1 fruit fly cellular context compared by ENCODE assay signal in genomic region chr2L:17588173-17589082, dm6.
TF ChIP-seq lines count a peak whose summit lies in the region.

No protein-coding gene starts in this region.

TF ChIP-seq in whole organism, embryonic, 481 proteins besides CTCF, POLR2A, EP300 and RAD21 (continued from another document and continues in another):
- TF ChIP-seq CG7786 (GFP tag; optimal IDR thresholded peaks at IDR 0.05; lab: Kevin White, UChicago) (no peak), CG17829 (tag; optimal IDR thresholded peaks at IDR 0.05; lab: Kevin White, UChicago) (peak; percentile 68), MBD-R2 (GFP tag; IDR thresholded peaks at IDR 0.05; lab: Robert Waterston, UW) (no peak), CG4730 (GFP tag; IDR thresholded peaks at IDR 0.05; lab: Robert Waterston, UW) (no peak), Myb (GFP tag; optimal IDR thresholded peaks at IDR 0.05; lab: Kevin White, UChicago) (no peak), CG9797 (GFP tag; optimal IDR thresholded peaks at IDR 0.05; lab: Kevin White, UChicago) (no peak), sug (tag; optimal IDR thresholded peaks at IDR 0.05; lab: Kevin White, UChicago) (no peak), ci (GFP tag; IDR thresholded peaks at IDR 0.05; lab: Robert Waterston, UW) (no peak), jumu (GFP tag; optimal IDR thresholded peaks at IDR 0.05; lab: Kevin White, UChicago) (no peak), CG12104 (GFP tag; optimal IDR thresholded peaks at IDR 0.05; lab: Kevin White, UChicago) (peak; percentile 33), CG15479 (GFP tag; optimal IDR thresholded peaks at IDR 0.05; lab: Kevin White, UChicago) (no peak), CG3281 (GFP tag; optimal IDR thresholded peaks at IDR 0.05; lab: Kevin White, UChicago) (peak; percentile 10), en (GFP tag; optimal IDR thresholded peaks at IDR 0.05; lab: Kevin White, UChicago) (no peak), Usf (GFP tag; optimal IDR thresholded peaks at IDR 0.05; lab: Kevin White, UChicago) (no peak), gcm (GFP tag; optimal IDR thresholded peaks at IDR 0.05; lab: Kevin White, UChicago) (no peak), Dll (GFP tag; IDR thresholded peaks at IDR 0.05; lab: Robert Waterston, UW; ENCODE audit: partially characterized antibody) (no peak), NC2α (GFP tag; optimal IDR thresholded peaks at IDR 0.05; lab: Kevin White, UChicago) (no peak), CG18262 (tag; optimal IDR thresholded peaks at IDR 0.05; lab: Kevin White, UChicago) (peak; percentile 88), ATbp (GFP tag; optimal IDR thresholded peaks at IDR 0.05; lab: Kevin White, UChicago) (no peak), Rfx (GFP tag; IDR thresholded peaks at IDR 0.05; lab: Robert Waterston, UW) (no peak), mld (GFP tag; IDR thresholded peaks at IDR 0.05; lab: Robert Waterston, UW; ENCODE audit: partially characterized antibody) (no peak), CG4820 (GFP tag; optimal IDR thresholded peaks at IDR 0.05; lab: Kevin White, UChicago) (peak; percentile 32), pfk (GFP tag; optimal IDR thresholded peaks at IDR 0.05; lab: Kevin White, UChicago) (no peak), CG16813 (GFP tag; IDR thresholded peaks at IDR 0.05; lab: Robert Waterston, UW; ENCODE audit: partially characterized antibody) (no peak), bbx (GFP tag; IDR thresholded peaks at IDR 0.05; lab: Robert Waterston, UW; ENCODE audit: partially characterized antibody) (no peak), ttk (GFP tag; IDR thresholded peaks at IDR 0.05; lab: Robert Waterston, UW) (0 out of 2 replicates have a peak, but pooled peaks have one; percentile 24), CG17802 (tag; optimal IDR thresholded peaks at IDR 0.05; lab: Kevin White, UChicago) (no peak), Elba2 (GFP tag; optimal IDR thresholded peaks at IDR 0.05; lab: Kevin White, UChicago) (no peak), wdn (GFP tag; IDR thresholded peaks at IDR 0.05; lab: Robert Waterston, UW) (no peak), twi (tag; optimal IDR thresholded peaks at IDR 0.05; lab: Kevin White, UChicago) (no peak), Pdp1 (GFP tag; optimal IDR thresholded peaks at IDR 0.05; lab: Kevin White, UChicago) (no peak), so (GFP tag; IDR thresholded peaks at IDR 0.05; lab: Robert Waterston, UW) (no peak), Hr51 (GFP tag; optimal IDR thresholded peaks at IDR 0.05; lab: Kevin White, UChicago) (peak in 1 of 2 experiments; percentile 61), CG17612 (GFP tag; IDR thresholded peaks at IDR 0.05; lab: Robert Waterston, UW) (no peak), fd96Cb (tag; optimal IDR thresholded peaks at IDR 0.05; lab: Kevin White, UChicago) (peak; percentile 57), CG11085 (GFP tag; IDR thresholded peaks at IDR 0.05; lab: Robert Waterston, UW) (0 out of 2 replicates have a peak, but pooled peaks have one; percentile 21), CG7357 (GFP tag; IDR thresholded peaks at IDR 0.05; lab: Robert Waterston, UW) (no peak), CG6765 (GFP tag; optimal IDR thresholded peaks at IDR 0.05; lab: Kevin White, UChicago) (no peak), CG11247 (GFP tag; IDR thresholded peaks at IDR 0.05; lab: Robert Waterston, UW) (no peak), E2f1 (GFP tag; IDR thresholded peaks at IDR 0.05; lab: Robert Waterston, UW) (no peak), CHES-1-like (GFP tag; optimal IDR thresholded peaks at IDR 0.05; lab: Kevin White, UChicago) (no peak), insv (GFP tag; optimal IDR thresholded peaks at IDR 0.05; lab: Kevin White, UChicago) (no peak), ewg (GFP tag; optimal IDR thresholded peaks at IDR 0.05; lab: Kevin White, UChicago) (no peak), pita (GFP tag; optimal IDR thresholded peaks at IDR 0.05; lab: Kevin White, UChicago) (no peak), Oli (tag; optimal IDR thresholded peaks at IDR 0.05; lab: Kevin White, UChicago) (peak; percentile 81), shn (GFP tag; optimal IDR thresholded peaks at IDR 0.05; lab: Kevin White, UChicago) (no peak), Atf6 (GFP tag; IDR thresholded peaks at IDR 0.05; lab: Robert Waterston, UW) (no peak), Hr39 (optimal IDR thresholded peaks at IDR 0.05; lab: Kevin White, UChicago) (no peak), CG31441 (GFP tag; IDR thresholded peaks at IDR 0.05; lab: Robert Waterston, UW) (peak; percentile 81), wek (GFP tag; optimal IDR thresholded peaks at IDR 0.05; lab: Kevin White, UChicago) (no peak), CG10431 (GFP tag; optimal IDR thresholded peaks at IDR 0.05; lab: Kevin White, UChicago) (no peak), Gug (GFP tag; IDR thresholded peaks at IDR 0.05; lab: Robert Waterston, UW) (no peak), inv (GFP tag; IDR thresholded peaks at IDR 0.05; lab: Robert Waterston, UW; ENCODE audit: partially characterized antibody) (no peak), Dad (GFP tag; optimal IDR thresholded peaks at IDR 0.05; lab: Kevin White, UChicago) (no peak), slou (GFP tag; optimal IDR thresholded peaks at IDR 0.05; lab: Kevin White, UChicago) (peak; percentile 58), az2 (GFP tag; optimal IDR thresholded peaks at IDR 0.05; lab: Kevin White, UChicago) (peak; percentile 23), CG32772 (GFP tag; IDR thresholded peaks at IDR 0.05; lab: Robert Waterston, UW) (no peak), CG12071 (GFP tag; optimal IDR thresholded peaks at IDR 0.05; lab: Kevin White, UChicago) (no peak), pum (GFP tag; optimal IDR thresholded peaks at IDR 0.05; lab: Kevin White, UChicago) (no peak), tna (GFP tag; IDR thresholded peaks at IDR 0.05; lab: Robert Waterston, UW; ENCODE audit: partially characterized antibody) (no peak), Dip2 (GFP tag; IDR thresholded peaks at IDR 0.05; lab: Robert Waterston, UW) (no peak), zf30C (GFP tag; optimal IDR thresholded peaks at IDR 0.05; lab: Kevin White, UChicago) (peak; percentile 75), Nf-YC (tag; optimal IDR thresholded peaks at IDR 0.05; lab: Kevin White, UChicago) (peak; percentile 12), CG6689 (GFP tag; IDR thresholded peaks at IDR 0.05; lab: Robert Waterston, UW) (0 out of 2 replicates have a peak, but pooled peaks have one; percentile 17), CG12769 (tag; optimal IDR thresholded peaks at IDR 0.05; lab: Kevin White, UChicago) (no peak), Gsc (GFP tag; IDR thresholded peaks at IDR 0.05; lab: Robert Waterston, UW) (no peak), dm (GFP tag; optimal IDR thresholded peaks at IDR 0.05; lab: Kevin White, UChicago) (no peak), CG4424 (GFP tag; optimal IDR thresholded peaks at IDR 0.05; lab: Kevin White, UChicago) (peak; percentile 43), Nf-YB (GFP tag; optimal IDR thresholded peaks at IDR 0.05; lab: Kevin White, UChicago) (peak; percentile 46), chif (GFP tag; optimal IDR thresholded peaks at IDR 0.05; lab: Kevin White, UChicago) (no peak), Hmr (GFP tag; optimal IDR thresholded peaks at IDR 0.05; lab: Kevin White, UChicago) (peak; percentile 21), CG6254 (GFP tag; optimal IDR thresholded peaks at IDR 0.05; lab: Kevin White, UChicago) (no peak), CG2129 (GFP tag; IDR thresholded peaks at IDR 0.05; lab: Robert Waterston, UW; ENCODE audit: partially characterized antibody) (no peak), tx (GFP tag; optimal IDR thresholded peaks at IDR 0.05; lab: Kevin White, UChicago) (no peak), p53 (GFP tag; optimal IDR thresholded peaks at IDR 0.05; lab: Kevin White, UChicago) (no peak), ac (GFP tag; optimal IDR thresholded peaks at IDR 0.05; lab: Kevin White, UChicago) (no peak), Vsx1 (GFP tag; optimal IDR thresholded peaks at IDR 0.05; lab: Kevin White, UChicago) (no peak), klu (GFP tag; IDR thresholded peaks at IDR 0.05; lab: Robert Waterston, UW) (no peak), Taf1 (GFP tag; IDR thresholded peaks at IDR 0.05; lab: Robert Waterston, UW) (no peak), D (optimal IDR thresholded peaks at IDR 0.05; lab: Kevin White, UChicago) (no peak), D (GFP tag; optimal IDR thresholded peaks at IDR 0.05; lab: Kevin White, UChicago) (no peak), CG10321 (GFP tag; IDR thresholded peaks at IDR 0.05; lab: Robert Waterston, UW) (no peak), Abd-B (GFP tag; optimal IDR thresholded peaks at IDR 0.05; lab: Kevin White, UChicago) (peak; percentile 55), z (GFP tag; IDR thresholded peaks at IDR 0.05; lab: Robert Waterston, UW) (no peak), BEAF-32 (GFP tag; optimal IDR thresholded peaks at IDR 0.05; lab: Kevin White, UChicago) (no peak), cas (GFP tag; IDR thresholded peaks at IDR 0.05; lab: Robert Waterston, UW) (no peak), hkb (optimal IDR thresholded peaks at IDR 0.05; lab: Kevin White, UChicago) (no peak), hkb (GFP tag; IDR thresholded peaks at IDR 0.05; lab: Robert Waterston, UW) (no peak), CG4404 (GFP tag; IDR thresholded peaks at IDR 0.05; lab: Robert Waterston, UW) (no peak), vfl (GFP tag; optimal IDR thresholded peaks at IDR 0.05; lab: Kevin White, UChicago) (no peak), CG3995 (GFP tag; optimal IDR thresholded peaks at IDR 0.05; lab: Kevin White, UChicago) (no peak), sens-2 (GFP tag; IDR thresholded peaks at IDR 0.05; lab: Robert Waterston, UW) (no peak), zfh1 (GFP tag; IDR thresholded peaks at IDR 0.05; lab: Robert Waterston, UW) (no peak), MTF-1 (GFP tag; optimal IDR thresholded peaks at IDR 0.05; lab: Kevin White, UChicago; ENCODE audit: borderline replicate concordance) (no peak), chn (GFP tag; optimal IDR thresholded peaks at IDR 0.05; lab: Kevin White, UChicago) (no peak), CG2875 (GFP tag; optimal IDR thresholded peaks at IDR 0.05; lab: Kevin White, UChicago) (no peak), grn (GFP tag; optimal IDR thresholded peaks at IDR 0.05; lab: Kevin White, UChicago) (no peak), Chrac-16 (GFP tag; optimal IDR thresholded peaks at IDR 0.05; lab: Kevin White, UChicago) (peak; percentile 22), CG30020 (tag; optimal IDR thresholded peaks at IDR 0.05; lab: Kevin White, UChicago) (no peak), CG17385 (GFP tag; optimal IDR thresholded peaks at IDR 0.05; lab: Kevin White, UChicago) (peak; percentile 55), CG16815 (GFP tag; optimal IDR thresholded peaks at IDR 0.05; lab: Kevin White, UChicago) (peak; percentile 34), CG11695 (GFP tag; IDR thresholded peaks at IDR 0.05; lab: Robert Waterston, UW) (no peak), eyg (GFP tag; optimal IDR thresholded peaks at IDR 0.05; lab: Kevin White, UChicago) (no peak), CG7556 (GFP tag; optimal IDR thresholded peaks at IDR 0.05; lab: Kevin White, UChicago) (peak; percentile 86), knrl (GFP tag; IDR thresholded peaks at IDR 0.05; lab: Robert Waterston, UW; ENCODE audit: partially characterized antibody) (no peak), CG7839 (tag; optimal IDR thresholded peaks at IDR 0.05; lab: Kevin White, UChicago) (peak; percentile 78), CG10959 (GFP tag; IDR thresholded peaks at IDR 0.05; lab: Robert Waterston, UW) (no peak), Doc2 (GFP tag; IDR thresholded peaks at IDR 0.05; lab: Robert Waterston, UW) (no peak), ap (GFP tag; IDR thresholded peaks at IDR 0.05; lab: Robert Waterston, UW) (no peak), Drgx (GFP tag; IDR thresholded peaks at IDR 0.05; lab: Robert Waterston, UW) (no peak), sima (GFP tag; optimal IDR thresholded peaks at IDR 0.05; lab: Kevin White, UChicago) (no peak), CG12391 (tag; optimal IDR thresholded peaks at IDR 0.05; lab: Kevin White, UChicago) (peak; percentile 75), CG2199 (GFP tag; IDR thresholded peaks at IDR 0.05; lab: Robert Waterston, UW) (peak; percentile 94; the same call in 2 of the 3 replicates), tgo (GFP tag; IDR thresholded peaks at IDR 0.05; lab: Robert Waterston, UW) (no peak), Atf-2 (GFP tag; optimal IDR thresholded peaks at IDR 0.05; lab: Kevin White, UChicago) (no peak), CG13775 (GFP tag; optimal IDR thresholded peaks at IDR 0.05; lab: Kevin White, UChicago) (peak; percentile 13), CG17359 (tag; optimal IDR thresholded peaks at IDR 0.05; lab: Kevin White, UChicago) (peak; percentile 29), CG9437 (GFP tag; optimal IDR thresholded peaks at IDR 0.05; lab: Kevin White, UChicago) (peak; percentile 64), CG7372 (GFP tag; IDR thresholded peaks at IDR 0.05; lab: Robert Waterston, UW) (no peak), ems (GFP tag; optimal IDR thresholded peaks at IDR 0.05; lab: Kevin White, UChicago) (no peak), GATAe (GFP tag; conservative IDR thresholded peaks at IDR 0.05; lab: Robert Waterston, UW) (no peak), fu2 (GFP tag; optimal IDR thresholded peaks at IDR 0.05; lab: Kevin White, UChicago) (no peak), CG13296 (GFP tag; optimal IDR thresholded peaks at IDR 0.05; lab: Kevin White, UChicago) (peak; percentile 20), ara (GFP tag; IDR thresholded peaks at IDR 0.05; lab: Robert Waterston, UW) (no peak), gsb-n (tag; optimal IDR thresholded peaks at IDR 0.05; lab: Kevin White, UChicago) (no peak), ind (GFP tag; optimal IDR thresholded peaks at IDR 0.05; lab: Kevin White, UChicago) (no peak), CG4328 (GFP tag; optimal IDR thresholded peaks at IDR 0.05; lab: Kevin White, UChicago) (no peak), Opbp (GFP tag; IDR thresholded peaks at IDR 0.05; lab: Robert Waterston, UW; ENCODE audit: partially characterized antibody) (no peak), CG14965 (GFP tag; optimal IDR thresholded peaks at IDR 0.05; lab: Kevin White, UChicago; ENCODE audit: borderline replicate concordance) (no peak), CG12236 (GFP tag; optimal IDR thresholded peaks at IDR 0.05; lab: Kevin White, UChicago) (no peak), ash1 (GFP tag; optimal IDR thresholded peaks at IDR 0.05; lab: Kevin White, UChicago) (no peak), luna (GFP tag; optimal IDR thresholded peaks at IDR 0.05; lab: Kevin White, UChicago) (no peak), stc (GFP tag; IDR thresholded peaks at IDR 0.05; lab: Robert Waterston, UW) (no peak), CG32532 (GFP tag; IDR thresholded peaks at IDR 0.05; lab: Robert Waterston, UW) (no peak), CG12299 (tag; optimal IDR thresholded peaks at IDR 0.05; lab: Kevin White, UChicago) (no peak), CG14441 (GFP tag; IDR thresholded peaks at IDR 0.05; lab: Robert Waterston, UW) (no peak), fd64A (GFP tag; optimal IDR thresholded peaks at IDR 0.05; lab: Kevin White, UChicago) (no peak), sim (GFP tag; IDR thresholded peaks at IDR 0.05; lab: Robert Waterston, UW) (no peak)
